ENCODE assay signal across 1 fruit fly cellular context in the genomic region with DNA sequence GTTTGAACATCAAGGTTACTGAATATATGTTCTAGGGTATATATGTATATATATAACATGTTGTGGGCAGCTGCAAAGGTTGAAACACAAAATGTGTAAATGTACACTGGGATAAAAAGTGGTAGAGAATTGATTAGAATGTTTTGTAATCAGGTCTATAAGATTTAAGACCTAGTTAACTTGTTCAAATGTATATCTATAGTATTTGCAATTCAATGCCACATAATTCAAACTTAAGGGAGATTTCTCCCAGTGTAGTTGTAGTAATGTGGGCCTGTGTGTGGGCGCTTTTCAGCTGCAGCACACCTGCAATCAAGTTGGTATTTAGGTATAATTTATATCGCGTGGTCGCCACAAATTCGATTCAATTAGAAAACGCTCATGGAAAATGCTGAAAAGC.
TF ChIP-seq lines count a peak whose summit lies in the region.

No protein-coding gene starts in this region.

TF ChIP-seq in whole organism, embryonic, 481 proteins besides CTCF, POLR2A, EP300 and RAD21 (continued from another document and continues in another):
- TF ChIP-seq ftz-f1 (GFP tag; optimal IDR thresholded peaks at IDR 0.05; lab: Kevin White, UChicago): no peak
- no peak for TF ChIP-seq Usf (GFP tag; optimal IDR thresholded peaks at IDR 0.05; lab: Kevin White, UChicago)
- TF ChIP-seq pho (GFP tag; optimal IDR thresholded peaks at IDR 0.05; lab: Kevin White, UChicago): no peak
- peak; percentile 27; the same call in 1 of the 2 replicates for TF ChIP-seq CG32767 (GFP tag; IDR thresholded peaks at IDR 0.05; lab: Robert Waterston, UW)
- peak; percentile 20 for TF ChIP-seq NC2β (GFP tag; optimal IDR thresholded peaks at IDR 0.05; lab: Kevin White, UChicago)
- TF ChIP-seq aop (GFP tag; IDR thresholded peaks at IDR 0.05; lab: Robert Waterston, UW): no peak
- TF ChIP-seq onecut (GFP tag; IDR thresholded peaks at IDR 0.05; lab: Robert Waterston, UW): peak; percentile 29; the same call in 1 of the 2 replicates
- peak; percentile 19 for TF ChIP-seq Meics (GFP tag; optimal IDR thresholded peaks at IDR 0.05; lab: Kevin White, UChicago)
- no peak for TF ChIP-seq knrl (GFP tag; IDR thresholded peaks at IDR 0.05; lab: Robert Waterston, UW; ENCODE audit: partially characterized antibody)
- TF ChIP-seq CG14667 (GFP tag; IDR thresholded peaks at IDR 0.05; lab: Robert Waterston, UW): peak; percentile 48; the same call in 1 of the 2 replicates
- TF ChIP-seq CG15073 (GFP tag; optimal IDR thresholded peaks at IDR 0.05; lab: Kevin White, UChicago): no peak
- TF ChIP-seq Ptx1 (GFP tag; IDR thresholded peaks at IDR 0.05; lab: Robert Waterston, UW): peak; percentile 55
- peak; percentile 62 for TF ChIP-seq vvl (GFP tag; IDR thresholded peaks at IDR 0.05; lab: Robert Waterston, UW)
- TF ChIP-seq z (GFP tag; IDR thresholded peaks at IDR 0.05; lab: Robert Waterston, UW): no peak
- TF ChIP-seq Lhr (GFP tag; optimal IDR thresholded peaks at IDR 0.05; lab: Kevin White, UChicago): no peak
- peak; percentile 27 for TF ChIP-seq CG3407 (GFP tag; optimal IDR thresholded peaks at IDR 0.05; lab: Kevin White, UChicago)
- TF ChIP-seq Nf-YB (GFP tag; optimal IDR thresholded peaks at IDR 0.05; lab: Kevin White, UChicago): no peak
- TF ChIP-seq CG11560 (tag; IDR thresholded peaks at IDR 0.05; lab: Robert Waterston, UW): no peak
- TF ChIP-seq Hr78 (GFP tag; optimal IDR thresholded peaks at IDR 0.05; lab: Kevin White, UChicago): no peak
- no peak for TF ChIP-seq salm (tag; optimal IDR thresholded peaks at IDR 0.05; lab: Kevin White, UChicago)
- TF ChIP-seq Dip3 (GFP tag; optimal IDR thresholded peaks at IDR 0.05; lab: Kevin White, UChicago): no peak
- TF ChIP-seq CG3995 (GFP tag; optimal IDR thresholded peaks at IDR 0.05; lab: Kevin White, UChicago): no peak
- no peak for TF ChIP-seq CG15479 (GFP tag; optimal IDR thresholded peaks at IDR 0.05; lab: Kevin White, UChicago)
- peak; percentile 33 for TF ChIP-seq Hr3 (GFP tag; optimal IDR thresholded peaks at IDR 0.05; lab: Kevin White, UChicago)
- TF ChIP-seq lola (GFP tag; optimal IDR thresholded peaks at IDR 0.05; lab: Kevin White, UChicago): no peak
- no peak for TF ChIP-seq C15 (GFP tag; IDR thresholded peaks at IDR 0.05; lab: Robert Waterston, UW)
- no peak for TF ChIP-seq chinmo (GFP tag; IDR thresholded peaks at IDR 0.05; lab: Robert Waterston, UW; ENCODE audit: partially characterized antibody)
- no peak for TF ChIP-seq BEAF-32 (GFP tag; optimal IDR thresholded peaks at IDR 0.05; lab: Kevin White, UChicago)
- TF ChIP-seq Doc2 (GFP tag; IDR thresholded peaks at IDR 0.05; lab: Robert Waterston, UW): no peak
- no peak for TF ChIP-seq TFAM (GFP tag; optimal IDR thresholded peaks at IDR 0.05; lab: Kevin White, UChicago)
- peak; percentile 15 for TF ChIP-seq Mes4 (GFP tag; optimal IDR thresholded peaks at IDR 0.05; lab: Kevin White, UChicago)
- 0 out of 2 replicates have a peak, but pooled peaks have one; percentile 21 for TF ChIP-seq esg (GFP tag; conservative IDR thresholded peaks at IDR 0.05; lab: Robert Waterston, UW)
- no peak for TF ChIP-seq danr (GFP tag; IDR thresholded peaks at IDR 0.05; lab: Robert Waterston, UW)
- no peak for TF ChIP-seq bbx (GFP tag; IDR thresholded peaks at IDR 0.05; lab: Robert Waterston, UW; ENCODE audit: partially characterized antibody)
- TF ChIP-seq Atf-2 (GFP tag; optimal IDR thresholded peaks at IDR 0.05; lab: Kevin White, UChicago): no peak
- TF ChIP-seq CG10267 (tag; optimal IDR thresholded peaks at IDR 0.05; lab: Kevin White, UChicago): peak; percentile 41
- no peak for TF ChIP-seq stwl (tag; optimal IDR thresholded peaks at IDR 0.05; lab: Kevin White, UChicago)
- TF ChIP-seq Eip74EF (GFP tag; optimal IDR thresholded peaks at IDR 0.05; lab: Kevin White, UChicago): peak in 1 of 2 experiments; percentile 27
- TF ChIP-seq kni (GFP tag; optimal IDR thresholded peaks at IDR 0.05; lab: Kevin White, UChicago): no peak
- peak; percentile 41 to 45 for TF ChIP-seq Pdp1 (GFP tag; optimal IDR thresholded peaks at IDR 0.05; lab: Kevin White, UChicago)
- TF ChIP-seq NfI (GFP tag; optimal IDR thresholded peaks at IDR 0.05; lab: Kevin White, UChicago): peak; percentile 37
- TF ChIP-seq her (GFP tag; optimal IDR thresholded peaks at IDR 0.05; lab: Kevin White, UChicago): no peak
- no peak for TF ChIP-seq YL-1 (GFP tag; optimal IDR thresholded peaks at IDR 0.05; lab: Kevin White, UChicago)
- TF ChIP-seq chif (GFP tag; optimal IDR thresholded peaks at IDR 0.05; lab: Kevin White, UChicago): peak; percentile 35 to 38
- no peak for TF ChIP-seq B-H2 (GFP tag; optimal IDR thresholded peaks at IDR 0.05; lab: Kevin White, UChicago)
- peak; percentile 52 to 57 for TF ChIP-seq dpn (GFP tag; optimal IDR thresholded peaks at IDR 0.05; lab: Kevin White, UChicago)
- peak; percentile 41 for TF ChIP-seq Sox100B (GFP tag; optimal IDR thresholded peaks at IDR 0.05; lab: Kevin White, UChicago)
- TF ChIP-seq trem (tag; optimal IDR thresholded peaks at IDR 0.05; lab: Kevin White, UChicago): peak; percentile 33
- TF ChIP-seq CG15011 (GFP tag; optimal IDR thresholded peaks at IDR 0.05; lab: Kevin White, UChicago): no peak
- peak; percentile 75 for TF ChIP-seq CG11504 (tag; optimal IDR thresholded peaks at IDR 0.05; lab: Kevin White, UChicago)
- TF ChIP-seq sqz (GFP tag; optimal IDR thresholded peaks at IDR 0.05; lab: Kevin White, UChicago): no peak
- TF ChIP-seq slbo (GFP tag; IDR thresholded peaks at IDR 0.05; lab: Robert Waterston, UW): peak; percentile 70
- peak; percentile 9 for TF ChIP-seq fd3F (GFP tag; optimal IDR thresholded peaks at IDR 0.05; lab: Kevin White, UChicago)
- TF ChIP-seq grn (GFP tag; optimal IDR thresholded peaks at IDR 0.05; lab: Kevin White, UChicago): no peak
- peak; percentile 66 for TF ChIP-seq phol (tag; optimal IDR thresholded peaks at IDR 0.05; lab: Kevin White, UChicago)
- TF ChIP-seq CG30431 (GFP tag; optimal IDR thresholded peaks at IDR 0.05; lab: Kevin White, UChicago): peak; percentile 14
- no peak for TF ChIP-seq CG10431 (GFP tag; optimal IDR thresholded peaks at IDR 0.05; lab: Kevin White, UChicago)
- no peak for TF ChIP-seq inv (GFP tag; IDR thresholded peaks at IDR 0.05; lab: Robert Waterston, UW; ENCODE audit: partially characterized antibody)
- TF ChIP-seq CG17361 (GFP tag; IDR thresholded peaks at IDR 0.05; lab: Robert Waterston, UW): peak; percentile 57
- TF ChIP-seq cad (GFP tag; optimal IDR thresholded peaks at IDR 0.05; lab: Kevin White, UChicago): no peak
- TF ChIP-seq Dip2 (GFP tag; IDR thresholded peaks at IDR 0.05; lab: Robert Waterston, UW): no peak
- TF ChIP-seq CG7987 (GFP tag; optimal IDR thresholded peaks at IDR 0.05; lab: Kevin White, UChicago): no peak
- peak; percentile 29 for TF ChIP-seq dmrt11E (tag; optimal IDR thresholded peaks at IDR 0.05; lab: Kevin White, UChicago)
- TF ChIP-seq mld (GFP tag; IDR thresholded peaks at IDR 0.05; lab: Robert Waterston, UW; ENCODE audit: partially characterized antibody): no peak
- peak; percentile 29 for TF ChIP-seq Asciz (GFP tag; optimal IDR thresholded peaks at IDR 0.05; lab: Kevin White, UChicago)
- TF ChIP-seq Drgx (GFP tag; IDR thresholded peaks at IDR 0.05; lab: Robert Waterston, UW): 0 out of 2 replicates have a peak, but pooled peaks have one; percentile 10
- peak; percentile 53 for TF ChIP-seq CG12219 (GFP tag; optimal IDR thresholded peaks at IDR 0.05; lab: Kevin White, UChicago)
- no peak for TF ChIP-seq fd64A (GFP tag; optimal IDR thresholded peaks at IDR 0.05; lab: Kevin White, UChicago)
- TF ChIP-seq D19A (tag; optimal IDR thresholded peaks at IDR 0.05; lab: Kevin White, UChicago): peak; percentile 30
- TF ChIP-seq vfl (GFP tag; optimal IDR thresholded peaks at IDR 0.05; lab: Kevin White, UChicago): no peak
- TF ChIP-seq Dp (GFP tag; optimal IDR thresholded peaks at IDR 0.05; lab: Kevin White, UChicago): no peak
- TF ChIP-seq ewg (GFP tag; optimal IDR thresholded peaks at IDR 0.05; lab: Kevin White, UChicago): peak; percentile 29
- TF ChIP-seq Oaz (GFP tag; IDR thresholded peaks at IDR 0.05; lab: Robert Waterston, UW): no peak
- no peak for TF ChIP-seq crp (GFP tag; optimal IDR thresholded peaks at IDR 0.05; lab: Kevin White, UChicago)
- no peak for TF ChIP-seq hth (optimal IDR thresholded peaks at IDR 0.05; lab: Kevin White, UChicago)
- TF ChIP-seq oc (tag; optimal IDR thresholded peaks at IDR 0.05; lab: Kevin White, UChicago): peak; percentile 40
- no peak for TF ChIP-seq CG33213 (GFP tag; optimal IDR thresholded peaks at IDR 0.05; lab: Kevin White, UChicago)
- no peak for TF ChIP-seq CG6654 (GFP tag; optimal IDR thresholded peaks at IDR 0.05; lab: Kevin White, UChicago)
- TF ChIP-seq HmgZ (tag; optimal IDR thresholded peaks at IDR 0.05; lab: Kevin White, UChicago): no peak
- peak; percentile 44 for TF ChIP-seq zen (tag; optimal IDR thresholded peaks at IDR 0.05; lab: Kevin White, UChicago)
- TF ChIP-seq ab (GFP tag; optimal IDR thresholded peaks at IDR 0.05; lab: Kevin White, UChicago): no peak
- no peak for TF ChIP-seq H15 (GFP tag; IDR thresholded peaks at IDR 0.05; lab: Robert Waterston, UW)
- no peak for TF ChIP-seq CG4707 (GFP tag; optimal IDR thresholded peaks at IDR 0.05; lab: Kevin White, UChicago)
- TF ChIP-seq psq (GFP tag; optimal IDR thresholded peaks at IDR 0.05; lab: Kevin White, UChicago): no peak
- TF ChIP-seq kah (GFP tag; optimal IDR thresholded peaks at IDR 0.05; lab: Kevin White, UChicago): peak; percentile 24
- no peak for TF ChIP-seq Atf6 (GFP tag; IDR thresholded peaks at IDR 0.05; lab: Robert Waterston, UW)
- no peak for TF ChIP-seq luna (GFP tag; optimal IDR thresholded peaks at IDR 0.05; lab: Kevin White, UChicago)
- peak; percentile 29 for TF ChIP-seq Dad (GFP tag; optimal IDR thresholded peaks at IDR 0.05; lab: Kevin White, UChicago)
- peak; percentile 52 for TF ChIP-seq Hsf (GFP tag; optimal IDR thresholded peaks at IDR 0.05; lab: Kevin White, UChicago)
- TF ChIP-seq Antp (GFP tag; optimal IDR thresholded peaks at IDR 0.05; lab: Kevin White, UChicago): peak; percentile 36
- peak; percentile 28; the same call in 1 of the 2 replicates for TF ChIP-seq CG10321 (GFP tag; IDR thresholded peaks at IDR 0.05; lab: Robert Waterston, UW)
- TF ChIP-seq HLH54F (GFP tag; optimal IDR thresholded peaks at IDR 0.05; lab: Kevin White, UChicago): peak; percentile 9
- no peak for TF ChIP-seq CG16813 (GFP tag; IDR thresholded peaks at IDR 0.05; lab: Robert Waterston, UW; ENCODE audit: partially characterized antibody)
- TF ChIP-seq cato (GFP tag; optimal IDR thresholded peaks at IDR 0.05; lab: Kevin White, UChicago; ENCODE audit: borderline replicate concordance): no peak
- TF ChIP-seq gro (GFP tag; optimal IDR thresholded peaks at IDR 0.05; lab: Kevin White, UChicago): no peak
- no peak for TF ChIP-seq Dref (GFP tag; IDR thresholded peaks at IDR 0.05; lab: Robert Waterston, UW)
- no peak for TF ChIP-seq Bdp1 (GFP tag; optimal IDR thresholded peaks at IDR 0.05; lab: Kevin White, UChicago)
- TF ChIP-seq dan (GFP tag; IDR thresholded peaks at IDR 0.05; lab: Robert Waterston, UW): no peak
- TF ChIP-seq Ssrp (tag; optimal IDR thresholded peaks at IDR 0.05; lab: Kevin White, UChicago): peak; percentile 49
- no peak for TF ChIP-seq CG17186 (GFP tag; optimal IDR thresholded peaks at IDR 0.05; lab: Kevin White, UChicago)
- TF ChIP-seq Nf-YC (tag; optimal IDR thresholded peaks at IDR 0.05; lab: Kevin White, UChicago): no peak
- no peak for TF ChIP-seq nom (GFP tag; optimal IDR thresholded peaks at IDR 0.05; lab: Kevin White, UChicago)
- TF ChIP-seq Poxn (GFP tag; IDR thresholded peaks at IDR 0.05; lab: Robert Waterston, UW): no peak
- peak; percentile 31 for TF ChIP-seq CG5245 (GFP tag; optimal IDR thresholded peaks at IDR 0.05; lab: Kevin White, UChicago)
- peak; percentile 20; the same call in 1 of the 2 replicates for TF ChIP-seq CG5953 (GFP tag; IDR thresholded peaks at IDR 0.05; lab: Robert Waterston, UW)
- no peak for TF ChIP-seq Spps (tag; optimal IDR thresholded peaks at IDR 0.05; lab: Kevin White, UChicago)
- TF ChIP-seq odd (GFP tag; optimal IDR thresholded peaks at IDR 0.05; lab: Kevin White, UChicago): peak; percentile 32
- TF ChIP-seq rib (GFP tag; IDR thresholded peaks at IDR 0.05; lab: Robert Waterston, UW): no peak
- TF ChIP-seq h (optimal IDR thresholded peaks at IDR 0.05; lab: Kevin White, UChicago): no peak
- peak; percentile 58 for TF ChIP-seq CG17328 (GFP tag; IDR thresholded peaks at IDR 0.05; lab: Robert Waterston, UW)
- TF ChIP-seq CG15601 (tag; optimal IDR thresholded peaks at IDR 0.05; lab: Kevin White, UChicago): no peak
- no peak for TF ChIP-seq Neu2 (GFP tag; optimal IDR thresholded peaks at IDR 0.05; lab: Kevin White, UChicago; ENCODE audit: borderline replicate concordance)
- peak; percentile 28 for TF ChIP-seq CG12659 (GFP tag; optimal IDR thresholded peaks at IDR 0.05; lab: Kevin White, UChicago)
- TF ChIP-seq CG4424 (GFP tag; optimal IDR thresholded peaks at IDR 0.05; lab: Kevin White, UChicago): peak; percentile 45
- no peak for TF ChIP-seq GATAe (GFP tag; conservative IDR thresholded peaks at IDR 0.05; lab: Robert Waterston, UW)
- peak; percentile 51 for TF ChIP-seq tgo (GFP tag; IDR thresholded peaks at IDR 0.05; lab: Robert Waterston, UW)
- no peak for TF ChIP-seq sd (tag; optimal IDR thresholded peaks at IDR 0.05; lab: Kevin White, UChicago)
- TF ChIP-seq Mrtf (GFP tag; IDR thresholded peaks at IDR 0.05; lab: Robert Waterston, UW): no peak
- TF ChIP-seq D19B (GFP tag; optimal IDR thresholded peaks at IDR 0.05; lab: Kevin White, UChicago): no peak
- TF ChIP-seq cg (GFP tag; optimal IDR thresholded peaks at IDR 0.05; lab: Kevin White, UChicago): no peak
- TF ChIP-seq MBD-R2 (GFP tag; IDR thresholded peaks at IDR 0.05; lab: Robert Waterston, UW): no peak
- peak; percentile 3 for TF ChIP-seq CG11723 (GFP tag; optimal IDR thresholded peaks at IDR 0.05; lab: Kevin White, UChicago)
- TF ChIP-seq CG10209 (GFP tag; optimal IDR thresholded peaks at IDR 0.05; lab: Kevin White, UChicago): peak; percentile 53
- TF ChIP-seq CG12769 (tag; optimal IDR thresholded peaks at IDR 0.05; lab: Kevin White, UChicago): peak; percentile 64
- TF ChIP-seq ara (GFP tag; IDR thresholded peaks at IDR 0.05; lab: Robert Waterston, UW): peak; percentile 38; the same call in 1 of the 2 replicates
- peak; percentile 72 for TF ChIP-seq CG17359 (tag; optimal IDR thresholded peaks at IDR 0.05; lab: Kevin White, UChicago)
- TF ChIP-seq CG12155 (GFP tag; optimal IDR thresholded peaks at IDR 0.05; lab: Kevin White, UChicago): peak; percentile 1
- no peak for TF ChIP-seq ase (GFP tag; IDR thresholded peaks at IDR 0.05; lab: Robert Waterston, UW)
- TF ChIP-seq CG16815 (GFP tag; optimal IDR thresholded peaks at IDR 0.05; lab: Kevin White, UChicago): no peak
- TF ChIP-seq trh (GFP tag; optimal IDR thresholded peaks at IDR 0.05; lab: Kevin White, UChicago): no peak
